Worm (Caenorhabditis elegans) whole organism, L4 larva: ENCODE measurements around the gene skr-3.
A peak's percentile ranks its signal among the peaks of the same experiment; 100 is the strongest.

Source experiments
- F37D6.2 ChIP-seq: sonication (generic microtip); optimal IDR thresholded peaks from 2 replicates; lab custom pipeline; 2016; ENCODE audit warnings: mild to moderate bottlenecking, missing genetic modification characterization, missing compliant biosample characterization
- R02D3.7 ChIP-seq: fragments of 150-350 bp; sonication (generic microtip); optimal IDR thresholded peaks from 3 replicates; lab custom pipeline; 2014; ENCODE audit warnings: missing biosample characterization, missing genetic modification characterization
- T20F7.1 ChIP-seq: fragments of 200-800 bp; sonication (Bioruptor generic); optimal IDR thresholded peaks from 2 replicates; lab custom pipeline; 2018; ENCODE audit warnings: mild to moderate bottlenecking, missing genetic modification characterization, missing compliant biosample characterization
- T26A8.4 ChIP-seq: fragments of 200-800 bp; sonication (Bioruptor generic); IDR thresholded peaks from 2 replicates; pipeline ENCODE4 v1.3.6; 2022; ENCODE audit warnings: missing genetic modification characterization, missing compliant biosample characterization
- Y48G9A.11 ChIP-seq: fragments of 200-800 bp; sonication (Bioruptor generic); IDR thresholded peaks from 2 replicates; pipeline ENCODE4 v1.3.6; 2022; ENCODE audit warnings: missing genetic modification reagents, missing genetic modification characterization, missing compliant biosample characterization
- ceh-32 ChIP-seq: sonication (generic microtip); optimal IDR thresholded peaks from 2 replicates; lab custom pipeline; 2016; ENCODE audit warnings: mild to moderate bottlenecking, missing genetic modification characterization, missing compliant biosample characterization; ENCODE audit not compliant: poor library complexity
- cey-2 ChIP-seq: sonication (generic microtip); optimal IDR thresholded peaks from 3 replicates; lab custom pipeline; 2017; ENCODE audit warnings: missing genetic modification characterization, mild to moderate bottlenecking, missing compliant biosample characterization, antibody characterized with exemption, borderline replicate concordance; ENCODE audit not compliant: insufficient read depth
- daf-12 ChIP-seq: fragments of 150-350 bp; optimal IDR thresholded peaks from 2 replicates; lab custom pipeline; 2014; ENCODE audit warnings: missing biosample characterization, missing genetic modification reagents, missing genetic modification characterization
- daf-16 ChIP-seq, 3 experiments: sonication (generic microtip); optimal IDR thresholded peaks; 2 replicates each; lab custom pipeline; 2016 to 2017; ENCODE audit warnings: missing genetic modification characterization in 3 of 3, missing genetic modification reagents in 3 of 3, mild to moderate bottlenecking in 2 of 3, missing compliant biosample characterization in 2 of 3, missing biosample characterization in 1 of 3, moderate library complexity in 1 of 3
- daf-19 ChIP-seq: fragments of 200-800 bp; sonication (Bioruptor generic); conservative IDR thresholded peaks from 2 replicates; pipeline ENCODE4 v1.3.6; 2022; ENCODE audit warnings: missing genetic modification characterization, missing compliant biosample characterization
- dve-1 ChIP-seq: sonication (generic microtip); optimal IDR thresholded peaks from 2 replicates; lab custom pipeline; 2017; ENCODE audit warnings: antibody characterized with exemption, mild to moderate bottlenecking, missing genetic modification characterization, missing compliant biosample characterization; ENCODE audit not compliant: insufficient read depth
- fkh-10 ChIP-seq: fragments of 150-350 bp; optimal IDR thresholded peaks from 2 replicates; lab custom pipeline; 2014; ENCODE audit warnings: missing biosample characterization, missing genetic modification reagents, missing genetic modification characterization
- fos-1 ChIP-seq: fragments of 150-350 bp; optimal IDR thresholded peaks from 2 replicates; lab custom pipeline; 2014; ENCODE audit warnings: missing biosample characterization, missing genetic modification characterization
- jun-1 ChIP-seq: fragments of 150-350 bp; optimal IDR thresholded peaks from 2 replicates; lab custom pipeline; 2014; ENCODE audit warnings: missing biosample characterization, missing genetic modification reagents, missing genetic modification characterization
- lim-7 ChIP-seq: fragments of 200-800 bp; sonication (Bioruptor generic); IDR thresholded peaks from 2 replicates; pipeline ENCODE4 v1.3.6; 2022; ENCODE audit warnings: missing genetic modification characterization, missing compliant biosample characterization
- lin-1 ChIP-seq: fragments of 200-800 bp; sonication (Bioruptor generic); IDR thresholded peaks from 2 replicates; pipeline ENCODE4 v1.3.6; 2022; ENCODE audit warnings: missing genetic modification reagents, missing genetic modification characterization, missing compliant biosample characterization
- lin-15B ChIP-seq: fragments of 150-350 bp; sonication (generic microtip); optimal IDR thresholded peaks from 3 replicates; lab custom pipeline; 2014; ENCODE audit warnings: missing biosample characterization, missing genetic modification characterization
- madf-9 ChIP-seq: fragments of 200-800 bp; sonication (Bioruptor generic); conservative IDR thresholded peaks from 2 replicates; pipeline ENCODE4 v1.3.6; 2022; ENCODE audit warnings: missing genetic modification reagents, missing genetic modification characterization, missing compliant biosample characterization
- mdl-1 ChIP-seq, 2 experiments: fragments of 150-350 bp in 1 of 2; sonication (generic microtip) in 1 of 2; optimal IDR thresholded peaks; 2 replicates each; lab custom pipeline; 2014 to 2017; ENCODE audit warnings: missing biosample characterization in 2 of 2, missing genetic modification characterization in 2 of 2
- mdt-29 ChIP-seq: fragments of 200-800 bp; sonication (Bioruptor generic); IDR thresholded peaks from 2 replicates; pipeline ENCODE4 v1.3.6; 2022; ENCODE audit warnings: missing genetic modification reagents, missing genetic modification characterization, missing compliant biosample characterization
- mxl-2 ChIP-seq: fragments of 200-800 bp; sonication (Bioruptor generic); conservative IDR thresholded peaks from 2 replicates; pipeline ENCODE4 v1.3.6; 2022; ENCODE audit warnings: missing genetic modification reagents, missing genetic modification characterization, missing compliant biosample characterization
- nhr-10 ChIP-seq: fragments of 150-350 bp; optimal IDR thresholded peaks from 2 replicates; lab custom pipeline; 2014; ENCODE audit warnings: missing biosample characterization, missing genetic modification characterization
- nhr-102 ChIP-seq: sonication (generic microtip); optimal IDR thresholded peaks from 2 replicates; lab custom pipeline; 2016; ENCODE audit warnings: mild to moderate bottlenecking, missing genetic modification characterization, moderate library complexity, missing compliant biosample characterization
- nhr-111 ChIP-seq: fragments of 200-800 bp; sonication (Bioruptor generic); optimal IDR thresholded peaks from 2 replicates; lab custom pipeline; 2018; ENCODE audit warnings: mild to moderate bottlenecking, missing genetic modification characterization, missing compliant biosample characterization
- nhr-25 ChIP-seq: sonication (generic microtip); optimal IDR thresholded peaks from 2 replicates; lab custom pipeline; 2017; ENCODE audit warnings: missing genetic modification characterization, mild to moderate bottlenecking, missing compliant biosample characterization, antibody characterized with exemption, moderate library complexity, borderline replicate concordance; ENCODE audit not compliant: insufficient read depth
- nhr-28 ChIP-seq: fragments of 150-350 bp; optimal IDR thresholded peaks from 2 replicates; lab custom pipeline; 2014; ENCODE audit warnings: missing biosample characterization, missing genetic modification characterization
- nhr-6 ChIP-seq: fragments of 150-350 bp; optimal IDR thresholded peaks from 2 replicates; lab custom pipeline; 2014; ENCODE audit warnings: missing biosample characterization, missing genetic modification characterization
- nhr-77 ChIP-seq: fragments of 150-350 bp; optimal IDR thresholded peaks from 2 replicates; lab custom pipeline; 2014; ENCODE audit warnings: missing biosample characterization, missing genetic modification characterization
- pha-4 ChIP-seq, 2 experiments: fragments of 150-350 bp in 1 of 2; fragments of 200-800 bp in 1 of 2; sonication (Bioruptor generic) in 1 of 2; IDR thresholded peaks in 1 of 2; optimal IDR thresholded peaks in 1 of 2; 2 replicates each; pipeline versions ENCODE4 v1.3.6 to Lab custom; 2014 to 2022; ENCODE audit warnings: missing genetic modification characterization in 2 of 2, missing genetic modification reagents in 2 of 2, missing biosample characterization in 1 of 2, missing compliant biosample characterization in 1 of 2
- saeg-2 ChIP-seq: fragments of 200-800 bp; sonication (Bioruptor generic); IDR thresholded peaks from 2 replicates; pipeline ENCODE4 v1.3.6; 2022; ENCODE audit warnings: missing genetic modification reagents, missing genetic modification characterization, missing compliant biosample characterization
- set-16 ChIP-seq: fragments of 200-800 bp; sonication (Bioruptor generic); IDR thresholded peaks from 2 replicates; pipeline ENCODE4 v1.3.6; 2022; ENCODE audit warnings: missing genetic modification reagents, missing genetic modification characterization, missing compliant biosample characterization
- spr-1 ChIP-seq: sonication (generic microtip); optimal IDR thresholded peaks from 2 replicates; lab custom pipeline; 2016; ENCODE audit warnings: mild to moderate bottlenecking, missing genetic modification characterization, missing compliant biosample characterization
- tra-1 ChIP-seq: fragments of 200-800 bp; sonication (Bioruptor generic); IDR thresholded peaks from 2 replicates; pipeline ENCODE4 v1.3.6; 2022; ENCODE audit warnings: missing genetic modification reagents, missing genetic modification characterization, missing compliant biosample characterization
- unc-39 ChIP-seq: sonication (generic microtip); optimal IDR thresholded peaks from 2 replicates; lab custom pipeline; 2017; ENCODE audit warnings: missing biosample characterization, missing genetic modification characterization
- zfp-2 ChIP-seq: sonication (generic microtip); optimal IDR thresholded peaks from 2 replicates; lab custom pipeline; 2016; ENCODE audit warnings: mild to moderate bottlenecking, missing genetic modification characterization, missing compliant biosample characterization
- ztf-11 ChIP-seq: fragments of 150-350 bp; optimal IDR thresholded peaks from 2 replicates; lab custom pipeline; 2014; ENCODE audit warnings: missing biosample characterization, missing genetic modification characterization
- ztf-7 ChIP-seq: fragments of 150-350 bp; optimal IDR thresholded peaks from 2 replicates; lab custom pipeline; 2014; ENCODE audit warnings: missing biosample characterization, missing genetic modification characterization

Gene skr-3

ce11 chrV:16160087-16160486 lies 39.2 kb downstream of the skr-3 start (continued):
- no peak for TF ChIP-seq F37D6.2 (tag; lab: Kevin White, UChicago)
- TF ChIP-seq daf-12 (tag; lab: Kevin White, UChicago) = no peak
- TF ChIP-seq nhr-25 = no peak
- TF ChIP-seq Y48G9A.11 = no peak
- no peak for TF ChIP-seq ztf-11 (tag; lab: Kevin White, UChicago)
- no peak for TF ChIP-seq R02D3.7 (tag; lab: Kevin White, UChicago)
- no peak for TF ChIP-seq daf-16 (GFP tag; optimal IDR thresholded peaks at IDR 0.05; lab: Kevin White, UChicago)
- peak; percentile 73 for TF ChIP-seq daf-16 (tag; optimal IDR thresholded peaks at IDR 0.05; lab: Kevin White, UChicago)
- no peak for TF ChIP-seq nhr-111 (GFP tag; lab: Kevin White, UChicago)
- no peak for TF ChIP-seq nhr-10 (tag; lab: Kevin White, UChicago)
- TF ChIP-seq nhr-102 (tag; lab: Kevin White, UChicago) = no peak
- TF ChIP-seq madf-9 (GFP tag; lab: Robert Waterston, UW) = no peak
- TF ChIP-seq pha-4 (GFP tag; IDR thresholded peaks at IDR 0.05; lab: Robert Waterston, UW) = no peak
- TF ChIP-seq pha-4 (tag; optimal IDR thresholded peaks at IDR 0.05; lab: Kevin White, UChicago) = peak; percentile 19
- TF ChIP-seq lin-1 (GFP tag; lab: Robert Waterston, UW) = no peak
- no peak for TF ChIP-seq dve-1

- TF ChIP-seq nhr-111 (GFP tag; lab: Kevin White, UChicago) = no peak
Measured at ce11 chrV:16162124-16162735, 41.3 kb downstream of the skr-3 start, which contains the start of the genes str-109 and F10A3.11. TSS of gene str-109 (minus strand) at chrV:16162224. TSS of gene F10A3.11 (plus strand) at chrV:16162685.

- TF ChIP-seq nhr-102 (tag; lab: Kevin White, UChicago) (no peak), spr-1 (tag; lab: Kevin White, UChicago) (no peak), nhr-77 (no peak), saeg-2 (no peak), mxl-2 (GFP tag; lab: Robert Waterston, UW) (no peak), jun-1 (tag; lab: Kevin White, UChicago) (no peak), daf-19 (GFP tag; lab: Robert Waterston, UW) (no peak), lim-7 (GFP tag; lab: Robert Waterston, UW) (no peak), ztf-7 (tag; lab: Kevin White, UChicago) (no peak), mdt-29 (no peak), cey-2 (tag; lab: Kevin White, UChicago) (no peak), fos-1 (tag; lab: Kevin White, UChicago) (no peak), zfp-2 (tag; lab: Kevin White, UChicago) (no peak), nhr-6 (tag; lab: Kevin White, UChicago) (no peak), ceh-32 (tag; lab: Kevin White, UChicago) (no peak), lin-15B (tag; lab: Kevin White, UChicago) (no peak)
Measured at ce11 chrV:16163719-16164118, 42.8 kb downstream of the skr-3 start, which contains the start of gene F10A3.12. TSS of gene F10A3.12 (plus strand) at chrV:16164019.

- TF ChIP-seq tra-1 (GFP tag; lab: Robert Waterston, UW) = no peak
- no peak for TF ChIP-seq nhr-28 (tag; lab: Kevin White, UChicago)
- no peak for TF ChIP-seq unc-39 (tag; lab: Kevin White, UChicago)
- TF ChIP-seq lim-7 (GFP tag; lab: Robert Waterston, UW) = no peak
- no peak for TF ChIP-seq daf-16 (GFP tag; optimal IDR thresholded peaks at IDR 0.05; lab: Kevin White, UChicago)
- TF ChIP-seq daf-16 (tag; optimal IDR thresholded peaks at IDR 0.05; lab: Kevin White, UChicago) = no peak
- TF ChIP-seq mdl-1 (tag; optimal IDR thresholded peaks at IDR 0.05; lab: Kevin White, UChicago) = no peak
- TF ChIP-seq fkh-10 = no peak
- no peak for TF ChIP-seq T20F7.1 (GFP tag; lab: Kevin White, UChicago)
- no peak for TF ChIP-seq nhr-10 (tag; lab: Kevin White, UChicago)
- no peak for TF ChIP-seq T26A8.4 (GFP tag; lab: Robert Waterston, UW)
- no peak for TF ChIP-seq set-16 (GFP tag; lab: Robert Waterston, UW)
Measured at ce11 chrV:16165936-16166335, 45.1 kb downstream of the skr-3 start, which contains the start of gene str-108. TSS of gene str-108 (plus strand) at chrV:16166236.
